Worm (Caenorhabditis elegans) whole organism, L3 larva: Measurements from ENCODE around the gene ZK1073.2.
"Not testable (repeated sequence)": the region's sequence is repeated elsewhere in the genome, so short reads cannot be mapped to it uniquely, and the experiment has no call there.

Source experiments
- elt-1 ChIP-seq: fragments of 150-350 bp; optimal IDR thresholded peaks from 2 replicates; lab custom pipeline; 2014; ENCODE audit warnings: missing biosample characterization, missing genetic modification characterization
- mml-1 ChIP-seq: fragments of 150-350 bp; sonication (generic microtip); optimal IDR thresholded peaks from 3 replicates; lab custom pipeline; 2014; ENCODE audit warnings: missing biosample characterization, missing genetic modification characterization
- nhr-23 ChIP-seq: fragments of 150-350 bp; optimal IDR thresholded peaks from 2 replicates; lab custom pipeline; 2014; ENCODE audit warnings: missing biosample characterization, missing genetic modification reagents, missing genetic modification characterization
- skn-1 ChIP-seq: fragments of 150-350 bp; optimal IDR thresholded peaks from 2 replicates; lab custom pipeline; 2014; ENCODE audit warnings: missing biosample characterization, missing genetic modification characterization
- tbx-2 ChIP-seq: sonication (generic microtip); optimal IDR thresholded peaks from 2 replicates; lab custom pipeline; 2016; ENCODE audit warnings: mild to moderate bottlenecking, missing genetic modification characterization, missing compliant biosample characterization
- unc-62 ChIP-seq: fragments of 150-350 bp; sonication (generic microtip); optimal IDR thresholded peaks from 4 replicates; lab custom pipeline; 2014; ENCODE audit warnings: missing biosample characterization, missing genetic modification reagents, missing genetic modification characterization
- zag-1 ChIP-seq: fragments of 150-350 bp; optimal IDR thresholded peaks from 2 replicates; lab custom pipeline; 2014; ENCODE audit warnings: missing biosample characterization, missing genetic modification characterization

- not testable (repeated sequence) for TF ChIP-seq mml-1 (tag; lab: Kevin White, UChicago); elt-1; zag-1 (tag; lab: Kevin White, UChicago); skn-1 (tag; lab: Kevin White, UChicago); tbx-2 (tag; lab: Kevin White, UChicago); unc-62 (GFP tag; lab: Kevin White, UChicago); nhr-23 (tag; lab: Kevin White, UChicago)
These were observed 41.1 kb upstream of the ZK1073.2 start, which contains the start of gene T27A8.3 for ce11 chrX:16062385-16062784.
